Fruit fly (Drosophila melanogaster): ENCODE data around the gene CCT7.

DNA sequence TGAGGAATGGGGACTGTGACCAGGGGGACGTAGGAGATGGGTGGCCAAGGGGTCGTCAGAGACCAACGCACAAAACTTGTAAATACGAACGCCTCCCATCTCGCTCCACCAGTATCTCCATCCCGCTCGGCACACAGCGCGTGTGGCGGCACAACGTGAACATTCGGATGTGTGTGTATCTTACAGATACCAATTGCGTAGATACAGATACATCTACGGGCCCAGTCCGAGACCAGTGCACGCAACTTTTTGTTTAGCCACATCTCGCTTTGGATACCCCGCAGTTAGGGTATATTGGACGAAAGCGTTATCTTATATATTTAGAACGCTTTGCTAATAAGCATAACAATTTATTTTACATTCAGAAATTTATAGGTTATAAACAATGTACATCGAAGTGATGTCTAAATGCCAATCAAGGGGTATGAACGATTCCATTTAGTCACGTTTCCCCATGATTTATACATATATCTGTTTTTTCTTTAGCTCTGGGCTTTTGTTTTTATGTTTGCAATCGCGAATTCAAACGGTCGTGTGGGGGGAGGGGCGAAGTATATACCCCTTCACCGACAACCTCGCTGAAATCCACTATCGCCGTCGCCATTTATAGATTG lies 10.1 kb downstream of the CCT7 start:
- peak; percentile 87 for TF ChIP-seq Hr38 (GFP tag; optimal IDR thresholded peaks at IDR 0.05)
- peak; percentile 99 for TF ChIP-seq pdm3 (GFP tag; optimal IDR thresholded peaks at IDR 0.05)
- TF ChIP-seq CG6792 (GFP tag; optimal IDR thresholded peaks at IDR 0.05): peak; percentile 99
- TF ChIP-seq CG8119 (GFP tag; IDR thresholded peaks at IDR 0.05): peak; percentile 99
- TF ChIP-seq Blimp-1 (GFP tag; optimal IDR thresholded peaks at IDR 0.05): peak; percentile 84
- peak; percentile 98 for TF ChIP-seq CG1621 (tag; optimal IDR thresholded peaks at IDR 0.05)
- TF ChIP-seq Eip93F (GFP tag; optimal IDR thresholded peaks at IDR 0.05): peak; percentile 98
- TF ChIP-seq CG15336 (GFP tag; IDR thresholded peaks at IDR 0.05): peak; percentile 99
- peak; percentile 97 for TF ChIP-seq CG8319 (GFP tag; optimal IDR thresholded peaks at IDR 0.05)
- peak; percentile 98 for TF ChIP-seq ss (GFP tag; optimal IDR thresholded peaks at IDR 0.05)
- TF ChIP-seq Eip75B (GFP tag; optimal IDR thresholded peaks at IDR 0.05): peak; percentile 99
- TF ChIP-seq CG6163 (GFP tag; IDR thresholded peaks at IDR 0.05): peak; percentile 99
- peak; percentile 99 for TF ChIP-seq CG10631 (GFP tag; optimal IDR thresholded peaks at IDR 0.05)
- peak; percentile 99 for TF ChIP-seq acj6 (GFP tag; optimal IDR thresholded peaks at IDR 0.05)
